Fruit fly (Drosophila melanogaster) whole organism, embryonic: Measurements from ENCODE around the gene svp.

Experiments used
- CG10274 ChIP-seq: fragments of 200-800 bp; sonication (Bioruptor generic); optimal IDR thresholded peaks from 3 replicates; lab custom pipeline; 2017; ENCODE audit warnings: missing biosample characterization, mild to moderate bottlenecking, missing genetic modification characterization
- CG11247 ChIP-seq: fragments of 200-800 bp; sonication (Bioruptor generic); IDR thresholded peaks from 2 replicates; pipeline ENCODE4 v1.3.6; 2022; ENCODE audit warnings: missing biosample characterization, missing genetic modification characterization
- CG12236 ChIP-seq: fragments of 200-800 bp; sonication (Bioruptor generic); optimal IDR thresholded peaks from 2 replicates; lab custom pipeline; 2016; ENCODE audit warnings: missing biosample characterization, missing genetic modification characterization
- CG12391 ChIP-seq: fragments of 200-800 bp; sonication (Bioruptor generic); optimal IDR thresholded peaks from 3 replicates; lab custom pipeline; 2018; ENCODE audit warnings: missing biosample characterization, mild to moderate bottlenecking, missing genetic modification characterization, moderate library complexity
- CG13894 ChIP-seq: fragments of 200-800 bp; sonication (Bioruptor generic); optimal IDR thresholded peaks from 3 replicates; lab custom pipeline; 2018; ENCODE audit warnings: missing biosample characterization, mild to moderate bottlenecking, missing genetic modification characterization, moderate library complexity
- CG14860 ChIP-seq: fragments of 200-800 bp; sonication (Bioruptor generic); IDR thresholded peaks from 3 replicates; pipeline ENCODE4 v1.3.6; 2022; ENCODE audit warnings: missing biosample characterization, missing genetic modification characterization; ENCODE audit not compliant: partially characterized antibody
- CG15479 ChIP-seq: fragments of 200-800 bp; sonication (Bioruptor generic); optimal IDR thresholded peaks from 3 replicates; lab custom pipeline; 2019; ENCODE audit warnings: missing biosample characterization, mild to moderate bottlenecking, missing genetic modification characterization, moderate library complexity
- CG15601 ChIP-seq: fragments of 200-800 bp; sonication (Bioruptor generic); optimal IDR thresholded peaks from 3 replicates; lab custom pipeline; 2019; ENCODE audit warnings: missing biosample characterization, mild to moderate bottlenecking, missing genetic modification characterization, moderate library complexity
- CG17802 ChIP-seq: fragments of 200-800 bp; sonication (Bioruptor generic); optimal IDR thresholded peaks from 2 replicates; lab custom pipeline; 2018; ENCODE audit warnings: missing biosample characterization, mild to moderate bottlenecking, missing genetic modification characterization, moderate library complexity
- CG18262 ChIP-seq: fragments of 200-800 bp; optimal IDR thresholded peaks from 3 replicates; lab custom pipeline; 2019; ENCODE audit warnings: missing biosample characterization, mild to moderate bottlenecking, missing genetic modification characterization, moderate library complexity
- CG2202 ChIP-seq: fragments of 200-800 bp; sonication (Bioruptor generic); optimal IDR thresholded peaks from 2 replicates; lab custom pipeline; 2018; ENCODE audit warnings: missing biosample characterization, mild to moderate bottlenecking, missing genetic modification characterization
- CG31224 ChIP-seq: fragments of 200-800 bp; sonication (Bioruptor generic); IDR thresholded peaks from 2 replicates; pipeline ENCODE4 v1.3.6; 2022; ENCODE audit warnings: missing biosample characterization, missing genetic modification characterization
- CG32772 ChIP-seq: fragments of 200-800 bp; sonication (Bioruptor generic); IDR thresholded peaks from 2 replicates; pipeline ENCODE4 v1.3.6; 2022; ENCODE audit warnings: missing biosample characterization, missing genetic modification characterization
- CG3847 ChIP-seq: fragments of 200-800 bp; sonication (Bioruptor generic); IDR thresholded peaks from 2 replicates; pipeline ENCODE4 v1.3.6; 2022; ENCODE audit warnings: missing biosample characterization, missing genetic modification characterization
- CG4360 ChIP-seq: fragments of 200-800 bp; sonication (Bioruptor generic); IDR thresholded peaks from 2 replicates; pipeline ENCODE4 v1.3.6; 2022; ENCODE audit warnings: missing biosample characterization, missing genetic modification characterization
- CG6689 ChIP-seq: fragments of 200-800 bp; sonication (Bioruptor generic); IDR thresholded peaks from 2 replicates; pipeline ENCODE4 v1.3.6; 2022; ENCODE audit warnings: missing biosample characterization, missing genetic modification characterization
- CG7839 ChIP-seq: fragments of 200-800 bp; sonication (Bioruptor generic); optimal IDR thresholded peaks from 3 replicates; lab custom pipeline; 2018; ENCODE audit warnings: missing biosample characterization, mild to moderate bottlenecking, missing genetic modification characterization, moderate library complexity
- CG8765 ChIP-seq: fragments of 200-800 bp; sonication (Bioruptor generic); IDR thresholded peaks from 2 replicates; pipeline ENCODE4 v1.3.6; 2022; ENCODE audit warnings: missing biosample characterization, missing genetic modification characterization
- CG9727 ChIP-seq: fragments of 200-800 bp; sonication (Bioruptor generic); optimal IDR thresholded peaks from 3 replicates; lab custom pipeline; 2017; ENCODE audit warnings: missing biosample characterization, mild to moderate bottlenecking, missing genetic modification characterization
- Dad ChIP-seq: fragments of 200-800 bp; sonication (Bioruptor generic); optimal IDR thresholded peaks from 3 replicates; lab custom pipeline; 2016; ENCODE audit warnings: missing biosample characterization, missing genetic modification characterization
- Dbx ChIP-seq: fragments of 200-800 bp; sonication (Bioruptor generic); IDR thresholded peaks from 3 replicates; pipeline ENCODE4 v1.3.6; 2022; ENCODE audit warnings: missing biosample characterization, missing genetic modification characterization
- GATAe ChIP-seq: fragments of 200-800 bp; sonication (Bioruptor generic); conservative IDR thresholded peaks from 2 replicates; pipeline ENCODE4 v1.3.6; 2022; ENCODE audit warnings: missing biosample characterization, missing genetic modification characterization
- H2.0 ChIP-seq: fragments of 200-800 bp; sonication (Bioruptor generic); IDR thresholded peaks from 2 replicates; pipeline ENCODE4 v1.3.6; 2022; ENCODE audit warnings: missing biosample characterization, missing genetic modification characterization
- HmgD ChIP-seq: fragments of 200-800 bp; sonication (Bioruptor generic); optimal IDR thresholded peaks from 3 replicates; lab custom pipeline; 2016; ENCODE audit warnings: missing biosample characterization, missing genetic modification characterization
- Hr51 ChIP-seq, 2 experiments: fragments of 200-800 bp; sonication (Bioruptor generic); optimal IDR thresholded peaks; 2 replicates in 1 of 2; 3 replicates in 1 of 2; lab custom pipeline; 2016 to 2018; ENCODE audit warnings: missing biosample characterization in 2 of 2, missing genetic modification characterization in 2 of 2, mild to moderate bottlenecking in 1 of 2, moderate library complexity in 1 of 2
- Lpt ChIP-seq: fragments of >200 bp; optimal IDR thresholded peaks from 2 replicates; lab custom pipeline; 2018; ENCODE audit warnings: missing biosample characterization, missing genetic modification characterization
- MESR4 ChIP-seq: fragments of 200-800 bp; sonication (Bioruptor generic); optimal IDR thresholded peaks from 2 replicates; lab custom pipeline; 2018; ENCODE audit warnings: missing biosample characterization, mild to moderate bottlenecking, missing genetic modification characterization, moderate library complexity
- NfI ChIP-seq: fragments of 200-800 bp; sonication (Bioruptor generic); optimal IDR thresholded peaks from 3 replicates; lab custom pipeline; 2018; ENCODE audit warnings: missing biosample characterization, mild to moderate bottlenecking, missing genetic modification characterization, moderate library complexity
- PHDP ChIP-seq: fragments of 200-800 bp; sonication (Bioruptor generic); optimal IDR thresholded peaks from 3 replicates; lab custom pipeline; 2018; ENCODE audit warnings: missing biosample characterization, mild to moderate bottlenecking, missing genetic modification characterization, moderate library complexity
- Ravus ChIP-seq: fragments of 200-800 bp; sonication (Bioruptor generic); IDR thresholded peaks from 2 replicates; pipeline ENCODE4 v1.3.6; 2022; ENCODE audit warnings: missing biosample characterization, missing genetic modification characterization
- Six4 ChIP-seq: fragments of 200-800 bp; sonication (Bioruptor generic); optimal IDR thresholded peaks from 2 replicates; lab custom pipeline; 2016; ENCODE audit warnings: missing biosample characterization, missing genetic modification characterization
- Ssrp ChIP-seq: fragments of 200-800 bp; sonication (Bioruptor generic); optimal IDR thresholded peaks from 2 replicates; lab custom pipeline; 2018; ENCODE audit warnings: missing biosample characterization, mild to moderate bottlenecking, missing genetic modification characterization, moderate library complexity
- Vsx1 ChIP-seq: fragments of 200-800 bp; sonication (Bioruptor generic); optimal IDR thresholded peaks from 2 replicates; lab custom pipeline; 2017; ENCODE audit warnings: missing biosample characterization, mild to moderate bottlenecking, missing genetic modification characterization, missing genetic modification reagents
- bbx ChIP-seq: fragments of 200-800 bp; sonication (Bioruptor generic); IDR thresholded peaks from 2 replicates; pipeline ENCODE4 v1.3.6; 2022; ENCODE audit warnings: missing biosample characterization, missing genetic modification characterization; ENCODE audit not compliant: partially characterized antibody
- bowl ChIP-seq: fragments of 200-800 bp; sonication (Bioruptor generic); IDR thresholded peaks from 2 replicates; pipeline ENCODE4 v1.3.6; 2022; ENCODE audit warnings: missing biosample characterization, missing genetic modification characterization
- cad ChIP-seq: fragments of >200 bp; optimal IDR thresholded peaks from 2 replicates; lab custom pipeline; 2017; ENCODE audit warnings: missing biosample characterization, missing genetic modification characterization
- chif ChIP-seq, 2 experiments: fragments of 200-800 bp; sonication (Bioruptor generic); optimal IDR thresholded peaks; 3 replicates each; lab custom pipeline; 2016; ENCODE audit warnings: missing biosample characterization in 2 of 2, missing genetic modification characterization in 2 of 2
- crc ChIP-seq: fragments of 200-800 bp; sonication (Bioruptor generic); optimal IDR thresholded peaks from 2 replicates; lab custom pipeline; 2016; ENCODE audit warnings: missing biosample characterization, missing genetic modification characterization
- cwo ChIP-seq: fragments of 200-800 bp; sonication (Bioruptor generic); optimal IDR thresholded peaks from 3 replicates; lab custom pipeline; 2017; ENCODE audit warnings: missing biosample characterization, missing genetic modification characterization, mild to moderate bottlenecking, moderate library complexity, missing genetic modification reagents
- emc ChIP-seq: fragments of 200-800 bp; sonication (Bioruptor generic); optimal IDR thresholded peaks from 2 replicates; lab custom pipeline; 2016; ENCODE audit warnings: missing biosample characterization, missing genetic modification characterization
- fd3F ChIP-seq: fragments of 200-800 bp; sonication (Bioruptor generic); optimal IDR thresholded peaks from 2 replicates; lab custom pipeline; 2018; ENCODE audit warnings: missing biosample characterization, mild to moderate bottlenecking, missing genetic modification characterization, moderate library complexity
- fru ChIP-seq: fragments of >200 bp; optimal IDR thresholded peaks from 2 replicates; lab custom pipeline; 2017
- gce ChIP-seq: fragments of 200-800 bp; sonication (Bioruptor generic); IDR thresholded peaks from 3 replicates; pipeline ENCODE4 v1.3.6; 2022; ENCODE audit warnings: missing biosample characterization, missing genetic modification characterization
- gcm2 ChIP-seq: fragments of 200-800 bp; sonication (Bioruptor generic); optimal IDR thresholded peaks from 2 replicates; lab custom pipeline; 2016; ENCODE audit warnings: missing biosample characterization, missing genetic modification characterization
- ken ChIP-seq: fragments of 200-800 bp; sonication (Bioruptor generic); IDR thresholded peaks from 3 replicates; pipeline ENCODE4 v1.3.6; 2022; ENCODE audit warnings: missing biosample characterization, missing genetic modification characterization
- otp ChIP-seq: fragments of 200-800 bp; sonication (Bioruptor generic); IDR thresholded peaks from 3 replicates; pipeline ENCODE4, ENCODE4 v1.3.6; 2022; ENCODE audit warnings: missing biosample characterization, missing genetic modification characterization
- pb ChIP-seq: fragments of 200-800 bp; sonication (Bioruptor generic); optimal IDR thresholded peaks from 3 replicates; lab custom pipeline; 2016; ENCODE audit warnings: missing biosample characterization, missing genetic modification characterization
- row ChIP-seq: fragments of 200-800 bp; sonication (Bioruptor generic); IDR thresholded peaks from 3 replicates; pipeline ENCODE4 v1.3.6; 2022; ENCODE audit warnings: missing biosample characterization, missing genetic modification characterization
- shn ChIP-seq: fragments of 200-800 bp; sonication (Bioruptor generic); optimal IDR thresholded peaks from 3 replicates; lab custom pipeline; 2016; ENCODE audit warnings: missing biosample characterization, missing genetic modification characterization
- sima ChIP-seq: fragments of 200-800 bp; sonication (Bioruptor generic); optimal IDR thresholded peaks from 2 replicates; lab custom pipeline; 2016; ENCODE audit warnings: missing biosample characterization, missing genetic modification characterization
- yki ChIP-seq: fragments of >200 bp; optimal IDR thresholded peaks from 3 replicates; lab custom pipeline; 2018

svp gene

dm6 chr3R:12221366-12221916, 37.1 kb upstream of the svp start, which contains the start of gene CG4860 (continued):
- TF ChIP-seq fd3F (GFP tag; lab: Kevin White, UChicago) (peak; percentile 85), CG3847 (GFP tag; lab: Robert Waterston, UW) (peak; percentile 88), chif (GFP tag; optimal IDR thresholded peaks at IDR 0.05; lab: Kevin White, UChicago) (peak; percentile 78 to 82), CG18262 (tag; lab: Kevin White, UChicago) (no peak), CG15479 (no peak), Lpt (no peak), Vsx1 (GFP tag; lab: Kevin White, UChicago) (peak; percentile 76), MESR4 (GFP tag; lab: Kevin White, UChicago) (peak; percentile 19), CG9727 (GFP tag; lab: Kevin White, UChicago) (peak; percentile 79), cad (GFP tag; lab: Kevin White, UChicago) (no peak), H2.0 (GFP tag; lab: Robert Waterston, UW) (peak; percentile 81), ken (GFP tag; lab: Robert Waterston, UW) (peak; percentile 87), CG4360 (no peak), otp (GFP tag; lab: Robert Waterston, UW) (peak; percentile 73), gcm2 (GFP tag; lab: Kevin White, UChicago) (peak; percentile 68), CG11247 (GFP tag; lab: Robert Waterston, UW) (peak; percentile 88), bbx (GFP tag; lab: Robert Waterston, UW) (0 out of 2 replicates have a peak, but pooled peaks have one; percentile 20), shn (peak; percentile 64), CG12236 (peak; percentile 65), fru (lab: Kevin White, UChicago) (no peak), CG31224 (GFP tag; lab: Robert Waterston, UW) (peak; percentile 80), Ssrp (tag; lab: Kevin White, UChicago) (peak; percentile 83), yki (lab: Kevin White, UChicago) (no peak), gce (peak; percentile 80), pb (peak; percentile 54), CG32772 (peak; percentile 68), CG8765 (peak; percentile 56; the same call in 1 of the 2 replicates), Six4 (GFP tag; lab: Kevin White, UChicago) (peak; percentile 81), sima (GFP tag; lab: Kevin White, UChicago) (peak; percentile 1), NfI (GFP tag; lab: Kevin White, UChicago) (peak; percentile 89), CG10274 (peak; percentile 66), cwo (GFP tag; lab: Kevin White, UChicago) (peak; percentile 80), Dad (GFP tag; lab: Kevin White, UChicago) (peak; percentile 87), row (peak; percentile 90), PHDP (tag; lab: Kevin White, UChicago) (peak; percentile 94), Dbx (peak; percentile 88), CG6689 (peak; percentile 85), GATAe (GFP tag; lab: Robert Waterston, UW) (peak; percentile 58; the same call in 1 of the 2 replicates), CG15601 (tag; lab: Kevin White, UChicago) (peak; percentile 78), CG13894 (tag; lab: Kevin White, UChicago) (peak; percentile 77), HmgD (peak; percentile 59), CG14860 (GFP tag; lab: Robert Waterston, UW) (no peak), CG12391 (peak; percentile 89), emc (GFP tag; lab: Kevin White, UChicago) (peak; percentile 73), CG17802 (tag; lab: Kevin White, UChicago) (no peak), crc (GFP tag; lab: Kevin White, UChicago) (peak; percentile 75), CG7839 (tag; lab: Kevin White, UChicago) (peak; percentile 90), Hr51 (GFP tag; optimal IDR thresholded peaks at IDR 0.05; lab: Kevin White, UChicago) (peak; percentile 74 to 92), Ravus (GFP tag; lab: Robert Waterston, UW) (peak; percentile 40), CG2202 (tag; lab: Kevin White, UChicago) (peak; percentile 57), bowl (peak; percentile 24; the same call in 1 of the 2 replicates)
